Fruit fly (Drosophila melanogaster): Measurements from ENCODE around the gene CG6040.
A peak's percentile ranks its signal among the peaks of the same experiment; 100 is the strongest.

Gene CG6040

dm6 chr3R:19156670-19157402, 60.1 kb downstream of the CG6040 start, which contains the start of gene nanos (continued):
- peak; percentile 15 for TF ChIP-seq CG32264 (GFP tag; optimal IDR thresholded peaks at IDR 0.05)
- peak; percentile 81 for TF ChIP-seq Hnf4 (GFP tag; optimal IDR thresholded peaks at IDR 0.05)
- peak; percentile 51 for TF ChIP-seq OdsH (GFP tag; optimal IDR thresholded peaks at IDR 0.05)
- peak; percentile 74 for TF ChIP-seq h (GFP tag; optimal IDR thresholded peaks at IDR 0.05)
- peak; percentile 38 for TF ChIP-seq CG9705 (GFP tag; optimal IDR thresholded peaks at IDR 0.05)
- peak; percentile 44 for TF ChIP-seq Myc (optimal IDR thresholded peaks at IDR 0.05)
- no peak for TF ChIP-seq brk (GFP tag; optimal IDR thresholded peaks at IDR 0.05)
- peak; percentile 97 for TF ChIP-seq Hr83 (GFP tag; optimal IDR thresholded peaks at IDR 0.05; ENCODE audit: poor library complexity, severe bottlenecking)

dm6 chr3R:19157997-19158396, 61.2 kb downstream of the CG6040 start:
- TF ChIP-seq dmrt93B (GFP tag; optimal IDR thresholded peaks at IDR 0.05) = no peak
- no peak for TF ChIP-seq tai (GFP tag; optimal IDR thresholded peaks at IDR 0.05)
- no peak for TF ChIP-seq HLH106 (tag; optimal IDR thresholded peaks at IDR 0.05)
- TF ChIP-seq CG9705 (GFP tag; optimal IDR thresholded peaks at IDR 0.05) = no peak
- TF ChIP-seq sv (GFP tag; optimal IDR thresholded peaks at IDR 0.05) = no peak
- no peak for TF ChIP-seq Vsx2 (GFP tag; optimal IDR thresholded peaks at IDR 0.05; ENCODE audit: partially characterized antibody)
- TF ChIP-seq Rel (GFP tag; optimal IDR thresholded peaks at IDR 0.05) = no peak
- TF ChIP-seq Rel (tag; optimal IDR thresholded peaks at IDR 0.05) = no peak
- TF ChIP-seq fru (GFP tag; optimal IDR thresholded peaks at IDR 0.05) = no peak
- no peak for TF ChIP-seq foxo (GFP tag; optimal IDR thresholded peaks at IDR 0.05)
- TF ChIP-seq brk (GFP tag; optimal IDR thresholded peaks at IDR 0.05) = no peak
- TF ChIP-seq br (GFP tag; optimal IDR thresholded peaks at IDR 0.05) = no peak
- no peak for TF ChIP-seq CrebA (GFP tag; optimal IDR thresholded peaks at IDR 0.05; ENCODE audit: borderline replicate concordance)
- TF ChIP-seq woc (GFP tag; optimal IDR thresholded peaks at IDR 0.05) = no peak
- no peak for TF ChIP-seq dsf (GFP tag; optimal IDR thresholded peaks at IDR 0.05; ENCODE audit: borderline replicate concordance)
- TF ChIP-seq lola (GFP tag; optimal IDR thresholded peaks at IDR 0.05) = no peak
- no peak for TF ChIP-seq OdsH (GFP tag; optimal IDR thresholded peaks at IDR 0.05)
- no peak for TF ChIP-seq Myc (optimal IDR thresholded peaks at IDR 0.05)

- TF ChIP-seq Mio (GFP tag; optimal IDR thresholded peaks at IDR 0.05) (no peak), ey (GFP tag; optimal IDR thresholded peaks at IDR 0.05) (no peak), rgr (GFP tag; optimal IDR thresholded peaks at IDR 0.05) (no peak), pan (optimal IDR thresholded peaks at IDR 0.05) (no peak), GATAd (GFP tag; optimal IDR thresholded peaks at IDR 0.05) (no peak), h (GFP tag; optimal IDR thresholded peaks at IDR 0.05) (no peak), tai (GFP tag; optimal IDR thresholded peaks at IDR 0.05) (no peak), brk (GFP tag; optimal IDR thresholded peaks at IDR 0.05) (no peak), lola (GFP tag; optimal IDR thresholded peaks at IDR 0.05) (no peak), fru (GFP tag; optimal IDR thresholded peaks at IDR 0.05) (no peak), OdsH (GFP tag; optimal IDR thresholded peaks at IDR 0.05) (no peak), Abd-B (GFP tag; optimal IDR thresholded peaks at IDR 0.05) (no peak), woc (GFP tag; optimal IDR thresholded peaks at IDR 0.05) (no peak), HLH106 (tag; optimal IDR thresholded peaks at IDR 0.05) (no peak), dmrt93B (GFP tag; optimal IDR thresholded peaks at IDR 0.05) (no peak), sage (GFP tag; optimal IDR thresholded peaks at IDR 0.05) (no peak), psq (GFP tag; optimal IDR thresholded peaks at IDR 0.05) (no peak), Rel (GFP tag; optimal IDR thresholded peaks at IDR 0.05) (no peak), Rel (tag; optimal IDR thresholded peaks at IDR 0.05) (no peak)
These were observed 63.0 kb downstream of the CG6040 start, which contains the start of gene CG11779 for dm6 chr3R:19159778-19160177. CG11779 (minus strand) TSS chr3R:19159878.

- TF ChIP-seq foxo (GFP tag; optimal IDR thresholded peaks at IDR 0.05) (peak; percentile 21 to 91), N (GFP tag; optimal IDR thresholded peaks at IDR 0.05) (no peak), Hr78 (GFP tag; optimal IDR thresholded peaks at IDR 0.05) (no peak), HLH106 (tag; optimal IDR thresholded peaks at IDR 0.05) (peak; percentile 81), usp (GFP tag; optimal IDR thresholded peaks at IDR 0.05) (no peak), dmrt93B (GFP tag; optimal IDR thresholded peaks at IDR 0.05) (peak; percentile 65), Abd-B (GFP tag; optimal IDR thresholded peaks at IDR 0.05) (no peak), sv (GFP tag; optimal IDR thresholded peaks at IDR 0.05) (peak; percentile 84), Hnf4 (GFP tag; optimal IDR thresholded peaks at IDR 0.05) (peak; percentile 89), Dfd (GFP tag; optimal IDR thresholded peaks at IDR 0.05) (no peak), br (GFP tag; optimal IDR thresholded peaks at IDR 0.05) (peak; percentile 86), rgr (GFP tag; optimal IDR thresholded peaks at IDR 0.05) (peak; percentile 87), woc (GFP tag; optimal IDR thresholded peaks at IDR 0.05) (peak; percentile 85), CrebA (GFP tag; optimal IDR thresholded peaks at IDR 0.05; ENCODE audit: borderline replicate concordance) (no peak), pan (optimal IDR thresholded peaks at IDR 0.05) (no peak), Myc (optimal IDR thresholded peaks at IDR 0.05) (peak; percentile 41), fru (GFP tag; optimal IDR thresholded peaks at IDR 0.05) (peak; percentile 87), Jra (GFP tag; optimal IDR thresholded peaks at IDR 0.05) (peak; percentile 91), dsf (GFP tag; optimal IDR thresholded peaks at IDR 0.05; ENCODE audit: borderline replicate concordance) (peak; percentile 74), Hr83 (GFP tag; optimal IDR thresholded peaks at IDR 0.05; ENCODE audit: poor library complexity, severe bottlenecking) (peak; percentile 60), brk (GFP tag; optimal IDR thresholded peaks at IDR 0.05) (peak; percentile 80), lola (GFP tag; optimal IDR thresholded peaks at IDR 0.05) (no peak), Rel (GFP tag; optimal IDR thresholded peaks at IDR 0.05) (no peak), Rel (tag; optimal IDR thresholded peaks at IDR 0.05) (peak; percentile 92), sage (GFP tag; optimal IDR thresholded peaks at IDR 0.05) (peak; percentile 33), h (GFP tag; optimal IDR thresholded peaks at IDR 0.05) (peak; percentile 90), ey (GFP tag; optimal IDR thresholded peaks at IDR 0.05) (peak; percentile 85), Mio (GFP tag; optimal IDR thresholded peaks at IDR 0.05) (no peak), Vsx2 (GFP tag; optimal IDR thresholded peaks at IDR 0.05; ENCODE audit: partially characterized antibody) (no peak), tai (GFP tag; optimal IDR thresholded peaks at IDR 0.05) (peak; percentile 94), OdsH (GFP tag; optimal IDR thresholded peaks at IDR 0.05) (peak; percentile 77), jim (GFP tag; optimal IDR thresholded peaks at IDR 0.05) (peak; percentile 35), dl (GFP tag; optimal IDR thresholded peaks at IDR 0.05; ENCODE audit: insufficient read depth in 1 of 2, partially characterized antibody in 2 of 2) (no peak)
These were observed 65.4 kb downstream of the CG6040 start, which contains the start of the genes CG42359 and Nsun5 for dm6 chr3R:19162135-19162616. CG42359 (minus strand) TSS chr3R:19162300. Nsun5 (minus strand) TSS chr3R:19162300.
